Worm (Caenorhabditis elegans): ENCODE data around the gene mlcd-1.
A peak's percentile ranks its signal among the peaks of the same experiment; 100 is the strongest.

The mlcd-1 gene

ce11 chrIII:4551963-4552362, 16.0 kb downstream of the mlcd-1 start (continued):
- no peak for TF ChIP-seq snpc-1.2 (GFP tag; IDR thresholded peaks at IDR 0.05)
- TF ChIP-seq nhr-77 (tag; optimal IDR thresholded peaks at IDR 0.05): peak; percentile 83
- no peak for TF ChIP-seq cey-2 (tag; optimal IDR thresholded peaks at IDR 0.05; ENCODE audit: borderline replicate concordance, insufficient read depth)
- no peak for TF ChIP-seq ceh-62 (tag; optimal IDR thresholded peaks at IDR 0.05)
- TF ChIP-seq lim-7 (GFP tag; IDR thresholded peaks at IDR 0.05): no peak
- no peak for TF ChIP-seq sdz-12 (GFP tag; optimal IDR thresholded peaks at IDR 0.05)
- TF ChIP-seq set-16 (GFP tag; IDR thresholded peaks at IDR 0.05): peak; percentile 74
- TF ChIP-seq jun-1 (tag; optimal IDR thresholded peaks at IDR 0.05): no peak
- TF ChIP-seq attf-4 (tag; optimal IDR thresholded peaks at IDR 0.05): no peak
- no peak for TF ChIP-seq fos-1 (tag; optimal IDR thresholded peaks at IDR 0.05)
- TF ChIP-seq nhr-10 (tag; optimal IDR thresholded peaks at IDR 0.05): no peak
- peak; percentile 22; the same call in 1 of the 2 replicates for TF ChIP-seq egl-43 (GFP tag; IDR thresholded peaks at IDR 0.05)
- TF ChIP-seq spr-1 (tag; optimal IDR thresholded peaks at IDR 0.05): peak; percentile 22
- TF ChIP-seq madf-9 (GFP tag; conservative IDR thresholded peaks at IDR 0.05): no peak; the same call in 1 of the 2 replicates
- TF ChIP-seq arid-1 (GFP tag; conservative IDR thresholded peaks at IDR 0.05): peak; percentile 56; the same call in 1 of the 2 replicates
- peak in 1 of 2 experiments; percentile 61 for TF ChIP-seq daf-16 (GFP tag; optimal IDR thresholded peaks at IDR 0.05)
- TF ChIP-seq daf-16 (tag; optimal IDR thresholded peaks at IDR 0.05): peak; percentile 82
- 0 out of 2 replicates have a peak, but pooled peaks have one; percentile 34 for TF ChIP-seq tra-1 (GFP tag; IDR thresholded peaks at IDR 0.05)
- TF ChIP-seq unc-130 (GFP tag; optimal IDR thresholded peaks at IDR 0.05): no peak
- no peak for TF ChIP-seq nhr-76 (tag; optimal IDR thresholded peaks at IDR 0.05)
- peak; percentile 51 for TF ChIP-seq lin-38 (GFP tag; IDR thresholded peaks at IDR 0.05)
- no peak for TF ChIP-seq F10B5.3 (tag; optimal IDR thresholded peaks at IDR 0.05)
- TF ChIP-seq ama-1 (optimal IDR thresholded peaks at IDR 0.05): no peak
- TF ChIP-seq nhr-41 (GFP tag; IDR thresholded peaks at IDR 0.05): peak; percentile 87; the same call in 1 of the 2 replicates
- TF ChIP-seq Y75B8A.6 (GFP tag; IDR thresholded peaks at IDR 0.05): no peak
- TF ChIP-seq zag-1 (tag; optimal IDR thresholded peaks at IDR 0.05): no peak
- no peak for TF ChIP-seq madf-5 (GFP tag; IDR thresholded peaks at IDR 0.05)
- TF ChIP-seq lir-3 (tag; optimal IDR thresholded peaks at IDR 0.05): no peak
- TF ChIP-seq mdt-29 (GFP tag; IDR thresholded peaks at IDR 0.05): no peak
- TF ChIP-seq F49E8.2 (tag; optimal IDR thresholded peaks at IDR 0.05; ENCODE audit: borderline replicate concordance): no peak
- peak; percentile 74 for TF ChIP-seq lin-13 (GFP tag; optimal IDR thresholded peaks at IDR 0.05)
- TF ChIP-seq hlh-30 (tag; optimal IDR thresholded peaks at IDR 0.05; ENCODE audit: insufficient read depth): peak; percentile 93
- TF ChIP-seq zfp-3 (GFP tag; conservative IDR thresholded peaks at IDR 0.05): no peak
- TF ChIP-seq duxl-1 (tag; optimal IDR thresholded peaks at IDR 0.05; ENCODE audit: poor library complexity): no peak
- TF ChIP-seq mxl-3 (GFP tag; optimal IDR thresholded peaks at IDR 0.05): peak; percentile 92
- TF ChIP-seq mep-1 (tag; optimal IDR thresholded peaks at IDR 0.05): peak; percentile 89
- TF ChIP-seq rbr-2 (tag; optimal IDR thresholded peaks at IDR 0.05): peak; percentile 72
- TF ChIP-seq F37D6.2 (tag; optimal IDR thresholded peaks at IDR 0.05): peak; percentile 39
- no peak for TF ChIP-seq daf-12 (tag; optimal IDR thresholded peaks at IDR 0.05)
- TF ChIP-seq ceh-28 (tag; optimal IDR thresholded peaks at IDR 0.05): peak; percentile 38
- TF ChIP-seq nhr-48 (tag; optimal IDR thresholded peaks at IDR 0.05): peak; percentile 62
- TF ChIP-seq zip-11 (GFP tag; IDR thresholded peaks at IDR 0.05): no peak
- peak; percentile 95 for TF ChIP-seq hlh-11 (tag; optimal IDR thresholded peaks at IDR 0.05)
- no peak for TF ChIP-seq daf-19 (GFP tag; conservative IDR thresholded peaks at IDR 0.05)
- no peak for TF ChIP-seq saeg-2 (GFP tag; IDR thresholded peaks at IDR 0.05)
- TF ChIP-seq ceh-82 (tag; optimal IDR thresholded peaks at IDR 0.05): no peak
- peak; percentile 86 for TF ChIP-seq dve-1 (tag; optimal IDR thresholded peaks at IDR 0.05; ENCODE audit: insufficient read depth)
- no peak for TF ChIP-seq ztf-11 (tag; optimal IDR thresholded peaks at IDR 0.05)
- TF ChIP-seq mes-2 (tag; optimal IDR thresholded peaks at IDR 0.05; ENCODE audit: poor library complexity, severe bottlenecking): peak; percentile 56
- peak; percentile 58 for TF ChIP-seq pha-4 (GFP tag; IDR thresholded peaks at IDR 0.05)
- TF ChIP-seq pha-4 (tag; optimal IDR thresholded peaks at IDR 0.05): no peak
- no peak; the same call in 1 of the 2 replicates for TF ChIP-seq php-3 (GFP tag; IDR thresholded peaks at IDR 0.05)

All from whole organism, L4 larva.